Fruit fly (Drosophila melanogaster) whole organism, embryonic: Measurements from ENCODE around the gene CG11155.

Experiments used
- B-H2 ChIP-seq: fragments of 200-800 bp; sonication (Bioruptor generic); optimal IDR thresholded peaks from 2 replicates; lab custom pipeline; 2018; ENCODE audit warnings: missing biosample characterization, mild to moderate bottlenecking, missing genetic modification characterization
- CG10565 ChIP-seq: fragments of 200-800 bp; sonication (Bioruptor generic); optimal IDR thresholded peaks from 3 replicates; lab custom pipeline; 2016; ENCODE audit warnings: missing biosample characterization, mild to moderate bottlenecking, missing genetic modification characterization
- CG11093 ChIP-seq: fragments of 200-800 bp; sonication (Bioruptor generic); IDR thresholded peaks from 3 replicates; pipeline ENCODE4 v1.3.6; 2022; ENCODE audit warnings: missing biosample characterization, missing genetic modification characterization
- CG12299 ChIP-seq: fragments of 200-800 bp; sonication (Bioruptor generic); optimal IDR thresholded peaks from 2 replicates; lab custom pipeline; 2018; ENCODE audit warnings: missing biosample characterization, mild to moderate bottlenecking, missing genetic modification characterization
- CG13296 ChIP-seq: fragments of 200-800 bp; sonication (Bioruptor generic); optimal IDR thresholded peaks from 3 replicates; lab custom pipeline; 2018; ENCODE audit warnings: missing biosample characterization, mild to moderate bottlenecking, missing genetic modification characterization
- CG1603 ChIP-seq: fragments of 200-800 bp; sonication (Bioruptor generic); optimal IDR thresholded peaks from 2 replicates; lab custom pipeline; 2019; ENCODE audit warnings: missing biosample characterization, mild to moderate bottlenecking, missing genetic modification characterization, moderate library complexity
- CG17802 ChIP-seq: fragments of 200-800 bp; sonication (Bioruptor generic); optimal IDR thresholded peaks from 2 replicates; lab custom pipeline; 2018; ENCODE audit warnings: missing biosample characterization, mild to moderate bottlenecking, missing genetic modification characterization, moderate library complexity
- CG1792 ChIP-seq: fragments of 200-800 bp; sonication (Bioruptor generic); optimal IDR thresholded peaks from 2 replicates; lab custom pipeline; 2016; ENCODE audit warnings: missing biosample characterization, missing genetic modification characterization
- CG1832 ChIP-seq: fragments of 200-800 bp; sonication (Bioruptor generic); optimal IDR thresholded peaks from 2 replicates; lab custom pipeline; 2017; ENCODE audit warnings: missing biosample characterization, mild to moderate bottlenecking, missing genetic modification characterization, inconsistent platforms
- CG2120 ChIP-seq: fragments of 200-800 bp; sonication (Bioruptor generic); optimal IDR thresholded peaks from 3 replicates; lab custom pipeline; 2016; ENCODE audit warnings: missing biosample characterization, missing genetic modification characterization
- CG3065 ChIP-seq: fragments of 200-800 bp; sonication (Bioruptor generic); optimal IDR thresholded peaks from 2 replicates; lab custom pipeline; 2016; ENCODE audit warnings: missing biosample characterization, missing genetic modification characterization
- CG3838 ChIP-seq: fragments of 200-800 bp; sonication (Bioruptor generic); optimal IDR thresholded peaks from 3 replicates; lab custom pipeline; 2016; ENCODE audit warnings: missing biosample characterization, missing genetic modification characterization
- CG7372 ChIP-seq: fragments of 200-800 bp; sonication (Bioruptor generic); IDR thresholded peaks from 2 replicates; pipeline ENCODE4 v1.3.6; 2022; ENCODE audit warnings: missing biosample characterization, missing genetic modification characterization
- CG7928 ChIP-seq: fragments of 200-800 bp; sonication (Bioruptor generic); optimal IDR thresholded peaks from 2 replicates; lab custom pipeline; 2017; ENCODE audit warnings: missing biosample characterization, mild to moderate bottlenecking, missing genetic modification characterization
- CG7963 ChIP-seq: fragments of 200-800 bp; sonication (Bioruptor generic); IDR thresholded peaks from 3 replicates; pipeline ENCODE4 v1.3.6; 2022; ENCODE audit warnings: missing biosample characterization, missing genetic modification characterization; ENCODE audit not compliant: partially characterized antibody
- CG7987 ChIP-seq: fragments of 200-800 bp; sonication (Bioruptor generic); optimal IDR thresholded peaks from 2 replicates; lab custom pipeline; 2018; ENCODE audit warnings: missing biosample characterization, mild to moderate bottlenecking, missing genetic modification characterization, moderate library complexity
- CG9876 ChIP-seq: fragments of 200-800 bp; sonication (Bioruptor generic); optimal IDR thresholded peaks from 2 replicates; lab custom pipeline; 2016; ENCODE audit warnings: missing biosample characterization, missing genetic modification characterization
- Dad ChIP-seq: fragments of 200-800 bp; sonication (Bioruptor generic); optimal IDR thresholded peaks from 3 replicates; lab custom pipeline; 2016; ENCODE audit warnings: missing biosample characterization, missing genetic modification characterization
- Dek ChIP-seq: fragments of 200-800 bp; sonication (Bioruptor generic); optimal IDR thresholded peaks from 3 replicates; lab custom pipeline; 2019; ENCODE audit warnings: missing biosample characterization, mild to moderate bottlenecking, missing genetic modification characterization, moderate library complexity
- Dip3 ChIP-seq: fragments of 200-800 bp; sonication (Bioruptor generic); optimal IDR thresholded peaks from 3 replicates; lab custom pipeline; 2016; ENCODE audit warnings: missing biosample characterization, missing genetic modification characterization
- Dref ChIP-seq: fragments of 200-800 bp; sonication (Bioruptor generic); IDR thresholded peaks from 2 replicates; pipeline ENCODE4 v1.3.6; 2022; ENCODE audit warnings: missing biosample characterization, missing genetic modification characterization
- Fer2 ChIP-seq: fragments of 200-800 bp; sonication (Bioruptor generic); optimal IDR thresholded peaks from 2 replicates; lab custom pipeline; 2018; ENCODE audit warnings: missing biosample characterization, mild to moderate bottlenecking, missing genetic modification characterization, moderate library complexity
- Kr ChIP-seq: fragments of 200-800 bp; sonication (Bioruptor generic); optimal IDR thresholded peaks from 2 replicates; lab custom pipeline; 2017; ENCODE audit warnings: missing biosample characterization, mild to moderate bottlenecking, missing genetic modification characterization
- Mrtf ChIP-seq: fragments of 200-800 bp; sonication (Bioruptor generic); IDR thresholded peaks from 3 replicates; pipeline ENCODE4 v1.3.6; 2022; ENCODE audit warnings: missing biosample characterization, missing genetic modification characterization
- ab ChIP-seq: fragments of 200-800 bp; sonication (Bioruptor generic); optimal IDR thresholded peaks from 2 replicates; lab custom pipeline; 2016; ENCODE audit warnings: missing biosample characterization, missing genetic modification characterization
- cad ChIP-seq: fragments of >200 bp; optimal IDR thresholded peaks from 2 replicates; lab custom pipeline; 2017; ENCODE audit warnings: missing biosample characterization, missing genetic modification characterization
- chinmo ChIP-seq: fragments of 200-800 bp; sonication (Bioruptor generic); IDR thresholded peaks from 4 replicates; pipeline ENCODE4 v1.3.6; 2022; ENCODE audit warnings: missing biosample characterization, missing genetic modification characterization; ENCODE audit not compliant: partially characterized antibody
- en ChIP-seq: fragments of 200-800 bp; sonication (Bioruptor generic); optimal IDR thresholded peaks from 2 replicates; lab custom pipeline; 2016; ENCODE audit warnings: missing biosample characterization, missing genetic modification characterization
- grau ChIP-seq: fragments of 200-800 bp; optimal IDR thresholded peaks from 3 replicates; lab custom pipeline; 2019; ENCODE audit warnings: missing biosample characterization, mild to moderate bottlenecking, missing genetic modification characterization, moderate library complexity
- gro ChIP-seq: fragments of 200-800 bp; sonication (Bioruptor generic); optimal IDR thresholded peaks from 2 replicates; lab custom pipeline; 2016; ENCODE audit warnings: missing biosample characterization, missing genetic modification characterization
- h ChIP-seq: fragments of >200 bp; optimal IDR thresholded peaks from 2 replicates; lab custom pipeline; 2017
- hth ChIP-seq: fragments of >200 bp; optimal IDR thresholded peaks from 2 replicates; lab custom pipeline; 2017; ENCODE audit warnings: inconsistent platforms
- lilli ChIP-seq: fragments of 200-800 bp; sonication (Bioruptor generic); optimal IDR thresholded peaks from 3 replicates; lab custom pipeline; 2016; ENCODE audit warnings: missing biosample characterization, missing genetic modification characterization
- lola ChIP-seq, 3 experiments: fragments of >200 bp in 2 of 3; fragments of 200-800 bp in 1 of 3; sonication (Bioruptor generic) in 1 of 3; optimal IDR thresholded peaks; 2 replicates each; lab custom pipeline; 2017 to 2019; ENCODE audit warnings: missing biosample characterization in 3 of 3, missing genetic modification characterization in 3 of 3, mild to moderate bottlenecking in 1 of 3, moderate library complexity in 1 of 3
- pho ChIP-seq: fragments of 200-800 bp; sonication (Bioruptor generic); optimal IDR thresholded peaks from 2 replicates; lab custom pipeline; 2016; ENCODE audit warnings: missing biosample characterization, missing genetic modification characterization
- pum ChIP-seq: fragments of 200-800 bp; sonication (Bioruptor generic); optimal IDR thresholded peaks from 2 replicates; lab custom pipeline; 2016; ENCODE audit warnings: missing biosample characterization, missing genetic modification characterization
- sens ChIP-seq: fragments of 200-800 bp; sonication (Bioruptor generic); peaks from one replicate; lab custom pipeline; 2016; ENCODE audit warnings: missing biosample characterization, missing genetic modification characterization
- so ChIP-seq: fragments of 200-800 bp; sonication (Bioruptor generic); IDR thresholded peaks from 3 replicates; pipeline ENCODE4 v1.3.6; 2022; ENCODE audit warnings: missing biosample characterization, missing genetic modification characterization
- sqz ChIP-seq: fragments of 200-800 bp; sonication (Bioruptor generic); optimal IDR thresholded peaks from 3 replicates; lab custom pipeline; 2018; ENCODE audit warnings: missing biosample characterization, mild to moderate bottlenecking, missing genetic modification characterization
- sr ChIP-seq: fragments of 200-800 bp; sonication (Bioruptor generic); IDR thresholded peaks from 3 replicates; pipeline ENCODE4 v1.3.6; 2022; ENCODE audit warnings: missing biosample characterization, missing genetic modification characterization
- stc ChIP-seq: fragments of 200-800 bp; sonication (Bioruptor generic); IDR thresholded peaks from 2 replicates; pipeline ENCODE4 v1.3.6; 2022; ENCODE audit warnings: missing biosample characterization, missing genetic modification characterization
- sug ChIP-seq: fragments of 200-800 bp; optimal IDR thresholded peaks from 2 replicates; lab custom pipeline; 2019; ENCODE audit warnings: missing biosample characterization, mild to moderate bottlenecking, missing genetic modification characterization, moderate library complexity

Gene CG11155

DNA sequence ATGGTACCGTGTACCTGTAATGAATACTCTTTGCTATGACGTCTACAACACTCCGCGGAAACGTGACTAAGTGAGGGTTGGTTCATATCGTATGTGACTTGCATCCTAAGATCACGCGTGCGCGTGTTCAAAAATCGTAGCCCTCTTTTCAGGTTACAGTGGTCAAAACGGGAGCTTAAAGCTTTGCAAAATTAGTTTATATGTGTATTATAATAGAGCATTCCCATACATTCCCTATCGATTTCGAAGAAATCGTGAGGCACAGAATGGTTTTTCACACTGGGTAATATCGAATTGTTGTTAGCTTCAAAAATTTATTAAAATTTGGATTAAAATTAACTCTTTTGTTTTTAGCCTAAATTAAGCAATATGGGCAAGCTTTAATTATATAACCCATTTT is 20.1 kb downstream of the CG11155 start (continued):
- TF ChIP-seq sqz (GFP tag; lab: Kevin White, UChicago), result no peak
- TF ChIP-seq CG3065 (GFP tag; lab: Kevin White, UChicago), result no peak
- peak; percentile 21 for TF ChIP-seq lilli (GFP tag; lab: Kevin White, UChicago)
- TF ChIP-seq stc (GFP tag; lab: Robert Waterston, UW), result no peak
- TF ChIP-seq CG2120 (GFP tag; lab: Kevin White, UChicago), result peak; percentile 13
- no peak for TF ChIP-seq pum (GFP tag; lab: Kevin White, UChicago)
- no peak for TF ChIP-seq Dad
- no peak for TF ChIP-seq CG7987 (GFP tag; lab: Kevin White, UChicago)
- peak; percentile 87 for TF ChIP-seq CG1603 (tag; lab: Kevin White, UChicago)
- TF ChIP-seq Dref, result no peak
- peak; percentile 4 for TF ChIP-seq en (GFP tag; lab: Kevin White, UChicago)
- no peak for TF ChIP-seq CG1792
- no peak for TF ChIP-seq chinmo (GFP tag; lab: Robert Waterston, UW)
- TF ChIP-seq CG7928 (GFP tag; lab: Kevin White, UChicago), result no peak
- no peak for TF ChIP-seq Dip3
- TF ChIP-seq grau (tag; lab: Kevin White, UChicago), result no peak
- no peak for TF ChIP-seq hth (lab: Kevin White, UChicago)
- TF ChIP-seq Dek (tag; lab: Kevin White, UChicago), result no peak
- TF ChIP-seq CG7372 (GFP tag; lab: Robert Waterston, UW), result no peak
- peak; percentile 96 for TF ChIP-seq CG17802 (tag; lab: Kevin White, UChicago)
- no peak for TF ChIP-seq sug (tag; lab: Kevin White, UChicago)
- TF ChIP-seq CG9876, result no peak
- TF ChIP-seq Mrtf (GFP tag; lab: Robert Waterston, UW), result no peak
- no peak for TF ChIP-seq CG10565
- no peak for TF ChIP-seq ab (GFP tag; lab: Kevin White, UChicago)
- no peak for TF ChIP-seq so (GFP tag; lab: Robert Waterston, UW)
- no peak for TF ChIP-seq sr (GFP tag; lab: Robert Waterston, UW)
- no peak for TF ChIP-seq Fer2
- no peak for TF ChIP-seq CG11093
- TF ChIP-seq Kr (GFP tag; lab: Kevin White, UChicago), result no peak
- no peak for TF ChIP-seq CG3838 (GFP tag; lab: Kevin White, UChicago)
- peak; percentile 80 for TF ChIP-seq sens
- TF ChIP-seq h, result no peak
- no peak for TF ChIP-seq CG7963
- no peak for TF ChIP-seq pho
- TF ChIP-seq cad (GFP tag; lab: Kevin White, UChicago), result no peak
- peak; percentile 44 for TF ChIP-seq CG12299 (tag; lab: Kevin White, UChicago)
- peak; percentile 24 for TF ChIP-seq CG13296 (GFP tag; lab: Kevin White, UChicago)
- no peak for TF ChIP-seq CG1832 (GFP tag; lab: Kevin White, UChicago)
- peak in 1 of 3 experiments; percentile 69 for TF ChIP-seq lola (GFP tag; optimal IDR thresholded peaks at IDR 0.05; lab: Kevin White, UChicago)
- peak; percentile 32 for TF ChIP-seq gro (GFP tag; lab: Kevin White, UChicago)

DNA sequence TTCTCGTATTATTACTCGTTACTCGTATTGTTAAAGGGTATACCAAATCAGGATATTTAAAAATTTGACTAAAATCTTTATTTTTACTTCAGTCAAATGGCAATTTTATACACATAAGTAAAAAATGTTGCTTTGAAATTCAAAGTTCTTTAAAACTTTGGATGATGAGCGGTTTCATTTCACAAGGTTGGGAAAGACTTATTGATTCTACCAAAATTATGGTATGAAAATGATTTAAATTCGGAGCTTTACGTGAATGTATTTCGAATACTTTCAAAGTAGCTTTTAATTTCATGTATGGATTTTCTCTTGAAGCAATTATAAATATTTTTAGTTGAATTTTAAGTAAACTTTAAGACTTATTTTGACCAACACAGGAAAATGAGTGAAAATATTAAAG is 20.8 kb downstream of the CG11155 start, which contains the start of gene Kif3C:
Gene Kif3C (plus strand): TSS at position 301 of the 400 bp plus-strand sequence.
- TF ChIP-seq B-H2, result no peak
- TF ChIP-seq CG17802 (tag; lab: Kevin White, UChicago), result peak; percentile 34
